Worm (Caenorhabditis elegans): ENCODE data around the gene nhr-63.

DNA sequence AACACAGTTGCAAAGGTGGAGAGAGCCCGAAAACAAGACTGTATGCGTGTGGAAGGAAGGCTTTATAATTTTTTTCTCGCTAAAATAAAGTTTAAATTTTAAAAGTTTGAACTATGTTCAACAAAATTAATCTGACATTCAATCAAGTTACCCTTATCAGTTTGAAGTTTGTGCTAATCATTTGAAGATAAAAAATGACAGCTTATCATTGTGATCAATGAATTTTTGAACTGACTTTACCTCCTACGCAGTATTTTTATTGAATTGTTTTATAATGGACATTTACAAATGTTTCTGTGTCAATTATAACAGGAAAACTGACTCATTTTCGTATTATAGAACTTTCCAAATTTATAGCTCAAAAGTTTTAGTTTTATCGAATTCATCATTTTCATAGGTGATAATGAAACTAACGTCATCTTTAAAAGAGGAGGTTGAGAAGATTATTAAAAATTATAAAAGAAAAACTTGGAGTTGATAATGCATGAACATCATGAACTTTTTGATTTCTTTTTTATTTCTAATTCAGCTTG lies 24.1 kb upstream of the nhr-63 start, which contains the start of gene oac-20:
- no peak for TF ChIP-seq aptf-2 (GFP tag; conservative IDR thresholded peaks at IDR 0.05)
- TF ChIP-seq nhr-80 (tag; optimal IDR thresholded peaks at IDR 0.05): peak; percentile 78
